Worm (Caenorhabditis elegans) whole organism, mixed stage, embryonic: ENCODE measurements around the gene elpc-2.

Source experiments
- M03D4.4 ChIP-seq: sonication (generic microtip); optimal IDR thresholded peaks from 2 replicates; lab custom pipeline; 2017; ENCODE audit warnings: mild to moderate bottlenecking, missing genetic modification characterization, missing compliant biosample characterization
- cnd-1 ChIP-seq: fragments of 200-800 bp; sonication (Bioruptor generic); optimal IDR thresholded peaks from 2 replicates; lab custom pipeline; 2018; ENCODE audit warnings: mild to moderate bottlenecking, missing genetic modification characterization, missing compliant biosample characterization
- drap-1 ChIP-seq: fragments of 200-800 bp; sonication (Bioruptor generic); optimal IDR thresholded peaks from 3 replicates; lab custom pipeline; 2018; ENCODE audit warnings: mild to moderate bottlenecking, missing genetic modification characterization, missing compliant biosample characterization
- elt-3 ChIP-seq: fragments of 150-350 bp; optimal IDR thresholded peaks from 2 replicates; lab custom pipeline; 2014; ENCODE audit warnings: missing biosample characterization, missing genetic modification characterization
- lin-13 ChIP-seq: fragments of 150-350 bp; optimal IDR thresholded peaks from 2 replicates; lab custom pipeline; 2014; ENCODE audit warnings: missing biosample characterization, missing genetic modification characterization
- lin-32 ChIP-seq: fragments of 200-800 bp; sonication (Bioruptor generic); optimal IDR thresholded peaks from 2 replicates; lab custom pipeline; 2018; ENCODE audit warnings: mild to moderate bottlenecking, missing genetic modification characterization, missing compliant biosample characterization
- nhr-2 ChIP-seq: fragments of 150-350 bp; optimal IDR thresholded peaks from 2 replicates; lab custom pipeline; 2014; ENCODE audit warnings: missing biosample characterization, missing genetic modification characterization
- nhr-76 ChIP-seq: sonication (generic microtip); optimal IDR thresholded peaks from 2 replicates; lab custom pipeline; 2017; ENCODE audit warnings: missing biosample characterization, missing genetic modification characterization
- snpc-4 ChIP-seq: fragments of 150-350 bp; optimal IDR thresholded peaks from 2 replicates; lab custom pipeline; 2014; ENCODE audit warnings: missing biosample characterization, missing genetic modification characterization
- sptf-1 ChIP-seq: sonication (generic microtip); optimal IDR thresholded peaks from 2 replicates; lab custom pipeline; 2017; ENCODE audit warnings: mild to moderate bottlenecking, missing genetic modification characterization, moderate library complexity, missing compliant biosample characterization
- unc-39 ChIP-seq: fragments of 150-350 bp; optimal IDR thresholded peaks from 2 replicates; lab custom pipeline; 2014; ENCODE audit warnings: missing biosample characterization, missing genetic modification characterization
- ztf-11 ChIP-seq: fragments of 150-350 bp; optimal IDR thresholded peaks from 2 replicates; lab custom pipeline; 2014; ENCODE audit warnings: missing biosample characterization, missing genetic modification characterization

DNA sequence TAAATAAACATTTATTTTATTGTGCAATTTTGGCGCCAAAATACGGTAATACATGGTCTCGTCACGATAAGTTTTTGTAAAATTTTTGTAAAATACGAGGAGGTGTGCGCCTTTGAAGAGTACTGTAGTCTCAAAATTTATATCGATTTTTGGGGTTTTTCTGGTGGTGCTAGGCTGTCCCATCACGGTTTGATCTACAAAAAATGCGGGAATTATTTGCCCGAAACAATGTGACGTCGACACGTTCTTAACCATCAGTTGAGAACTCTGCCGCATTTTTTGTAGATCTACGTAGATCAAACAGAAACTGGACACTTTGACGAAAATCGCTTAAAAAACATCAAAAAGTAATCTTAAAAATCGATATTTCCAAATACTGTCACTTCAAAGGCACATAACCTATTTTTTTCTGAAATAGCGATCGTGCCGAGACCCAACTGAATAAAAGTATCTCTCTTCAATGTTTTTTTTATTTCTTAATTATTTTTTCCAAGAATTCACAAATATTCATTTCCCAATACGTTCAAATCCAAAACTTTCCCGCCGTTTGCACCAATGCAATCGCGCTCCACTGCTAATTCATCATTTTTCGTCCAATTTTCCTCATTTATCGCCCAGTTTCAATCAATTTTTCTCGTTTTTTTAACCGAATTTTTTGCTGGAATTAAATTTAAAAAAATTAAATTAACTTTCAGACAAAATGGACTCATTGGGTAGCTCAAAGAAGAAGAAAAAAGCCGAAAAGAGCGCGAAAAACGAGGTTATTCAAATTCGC lies 47.4 kb upstream of the elpc-2 start, which contains the start of gene pqn-80:
- no peak for TF ChIP-seq ztf-11 (tag; lab: Kevin White, UChicago)
- TF ChIP-seq unc-39 (tag; lab: Kevin White, UChicago), result no peak
- TF ChIP-seq sptf-1, result peak; percentile 14
- no peak for TF ChIP-seq lin-32 (GFP tag; lab: Kevin White, UChicago)
- TF ChIP-seq cnd-1 (tag; lab: Kevin White, UChicago), result no peak
- TF ChIP-seq lin-13 (tag; lab: Kevin White, UChicago), result no peak
- no peak for TF ChIP-seq nhr-2 (tag; lab: Kevin White, UChicago)
- TF ChIP-seq drap-1, result no peak
- TF ChIP-seq nhr-76, result no peak
- TF ChIP-seq snpc-4, result no peak
- no peak for TF ChIP-seq M03D4.4
- no peak for TF ChIP-seq elt-3 (tag; lab: Kevin White, UChicago)
